Worm (Caenorhabditis elegans) whole organism, young adult: Measurements from ENCODE around the gene F43C11.4.

Experiments
- B0035.1 ChIP-seq: sonication (generic microtip); optimal IDR thresholded peaks from 2 replicates; lab custom pipeline; 2016; ENCODE audit warnings: missing genetic modification characterization, mild to moderate bottlenecking, missing compliant biosample characterization, missing genotype, missing genetic modification reagents
- efl-1 ChIP-seq: fragments of 150-350 bp; optimal IDR thresholded peaks from 2 replicates; lab custom pipeline; 2014; ENCODE audit warnings: missing biosample characterization, missing genetic modification reagents, missing genetic modification characterization
- nhr-179 ChIP-seq: sonication (generic microtip); optimal IDR thresholded peaks from 2 replicates; lab custom pipeline; 2016; ENCODE audit warnings: mild to moderate bottlenecking, missing genetic modification characterization, missing compliant biosample characterization
- snpc-4 ChIP-seq, 5 experiments: fragments of 150-350 bp in 1 of 5; sonication (generic microtip) in 4 of 5; optimal IDR thresholded peaks; 2 replicates each; lab custom pipeline; 2014 to 2018; ENCODE audit warnings: missing genetic modification characterization in 5 of 5, missing biosample characterization in 3 of 5, antibody characterized with exemption in 2 of 5, mild to moderate bottlenecking in 2 of 5, missing compliant biosample characterization in 2 of 5, missing genotype in 2 of 5, moderate library complexity in 2 of 5, missing genetic modification reagents in 1 of 5
- unc-130 ChIP-seq: sonication (generic microtip); optimal IDR thresholded peaks from 2 replicates; lab custom pipeline; 2016; ENCODE audit warnings: missing genetic modification reagents, missing genetic modification characterization, missing compliant biosample characterization
- unc-62 ChIP-seq: fragments of 150-350 bp; optimal IDR thresholded peaks from 2 replicates; lab custom pipeline; 2014; ENCODE audit warnings: missing biosample characterization, missing genetic modification reagents, missing genetic modification characterization

DNA sequence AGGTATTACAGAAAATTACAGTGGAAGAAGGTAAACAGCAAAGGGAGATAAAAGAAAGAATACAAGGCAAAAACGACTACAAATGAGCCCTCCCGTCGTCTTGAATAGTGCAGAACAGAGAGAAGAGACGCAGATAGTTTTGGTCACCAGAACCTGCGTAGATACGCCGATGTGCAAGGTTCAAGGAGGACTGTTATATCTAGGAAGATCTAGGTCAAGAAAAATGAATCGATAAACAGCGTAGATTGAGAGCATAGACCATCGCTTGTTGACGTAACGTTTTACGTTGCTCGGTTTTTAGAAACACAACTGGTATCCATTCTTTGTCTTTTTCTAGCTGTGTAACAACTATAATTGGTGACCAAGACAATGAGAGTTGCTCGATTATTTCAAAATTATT, 45.9 kb upstream of the F43C11.4 start, which contains the start of gene B0281.5:
- TF ChIP-seq efl-1 (GFP tag; lab: Kevin White, UChicago) (no peak), nhr-179 (tag; lab: Kevin White, UChicago) (no peak), snpc-4 (GFP tag; optimal IDR thresholded peaks at IDR 0.05; lab: Kevin White, UChicago) (no peak), snpc-4 (tag; optimal IDR thresholded peaks at IDR 0.05; lab: Kevin White, UChicago) (no peak), unc-130 (GFP tag; lab: Kevin White, UChicago) (no peak), unc-62 (no peak), B0035.1 (tag; lab: Kevin White, UChicago) (no peak)
